Fruit fly (Drosophila melanogaster) whole organism, wandering third instar larva: ENCODE results near the gene amon.

Source experiments
- Hnf4 ChIP-seq: fragments of 200-800 bp; sonication (Bioruptor generic); optimal IDR thresholded peaks from 2 replicates; lab custom pipeline; 2016; ENCODE audit warnings: missing biosample characterization, mild to moderate bottlenecking, missing genetic modification characterization
- Hr83 ChIP-seq: fragments of 200-300 bp; sonication (Bioruptor generic); optimal IDR thresholded peaks from 2 replicates; lab custom pipeline; 2016; ENCODE audit warnings: missing biosample characterization, mild to moderate bottlenecking, missing genetic modification characterization, moderate library complexity; ENCODE audit not compliant: poor library complexity, severe bottlenecking
- Myc ChIP-seq: fragments of >200 bp; optimal IDR thresholded peaks from 2 replicates; lab custom pipeline; 2017
- OdsH ChIP-seq: fragments of 200-800 bp; sonication (Bioruptor generic); optimal IDR thresholded peaks from 2 replicates; lab custom pipeline; 2016; ENCODE audit warnings: missing biosample characterization, mild to moderate bottlenecking, missing genetic modification characterization
- Sp1 ChIP-seq: fragments of 200-800 bp; sonication (Bioruptor generic); optimal IDR thresholded peaks from 3 replicates; lab custom pipeline; 2019; ENCODE audit warnings: missing biosample characterization, mild to moderate bottlenecking, missing genetic modification characterization, moderate library complexity
- dl ChIP-seq, 2 experiments: fragments of 175-275, 200-275 bp in 1 of 2; fragments of 200-275 bp in 1 of 2; sonication (Bioruptor generic); optimal IDR thresholded peaks; lab custom pipeline; 2018; ENCODE audit warnings: mild to moderate bottlenecking in 2 of 2, missing biosample characterization in 2 of 2, missing genetic modification characterization in 2 of 2, moderate library complexity in 2 of 2; ENCODE audit not compliant: partially characterized antibody in 2 of 2, insufficient read depth in 1 of 2
- dmrt93B ChIP-seq: fragments of 200-800 bp; sonication (Bioruptor generic); optimal IDR thresholded peaks from 2 replicates; lab custom pipeline; 2018; ENCODE audit warnings: missing biosample characterization, mild to moderate bottlenecking, missing genetic modification characterization
- foxo ChIP-seq, 2 experiments: fragments of 200-800 bp; sonication (Bioruptor generic); optimal IDR thresholded peaks; 2 replicates in 1 of 2; 3 replicates in 1 of 2; lab custom pipeline; 2016 to 2017; ENCODE audit warnings: missing biosample characterization in 2 of 2, missing genetic modification characterization in 2 of 2
- fru ChIP-seq: fragments of 200-800 bp; sonication (Bioruptor generic); optimal IDR thresholded peaks from 3 replicates; lab custom pipeline; 2016; ENCODE audit warnings: missing biosample characterization, mild to moderate bottlenecking, missing genetic modification characterization
- lola ChIP-seq: fragments of >200 bp; optimal IDR thresholded peaks from 2 replicates; lab custom pipeline; 2017; ENCODE audit warnings: missing biosample characterization, missing genetic modification characterization
- pan ChIP-seq: fragments of >200 bp; optimal IDR thresholded peaks from 2 replicates; lab custom pipeline; 2017
- psq ChIP-seq: fragments of 200-800 bp; sonication (Bioruptor generic); optimal IDR thresholded peaks from 3 replicates; lab custom pipeline; 2017; ENCODE audit warnings: missing biosample characterization, mild to moderate bottlenecking, missing genetic modification characterization, moderate library complexity
- sv ChIP-seq: fragments of 200-800 bp; sonication (Bioruptor generic); optimal IDR thresholded peaks from 3 replicates; lab custom pipeline; 2016; ENCODE audit warnings: missing biosample characterization, missing genetic modification characterization
- usp ChIP-seq: fragments of >200 bp; optimal IDR thresholded peaks from 2 replicates; lab custom pipeline; 2017; ENCODE audit warnings: missing biosample characterization, missing genetic modification characterization

dm6 chr3R:26725833-26726232, 11.9 kb upstream of the amon start, which contains the start of gene CG14244:
- TF ChIP-seq psq (GFP tag; lab: Kevin White, UChicago) (no peak), fru (no peak), usp (GFP tag; lab: Kevin White, UChicago) (no peak), lola (GFP tag; lab: Kevin White, UChicago) (no peak), Hr83 (GFP tag; lab: Kevin White, UChicago) (no peak), dl (GFP tag; optimal IDR thresholded peaks at IDR 0.05; lab: Kevin White, UChicago; ENCODE audit: insufficient read depth in 1 of 2, partially characterized antibody in 2 of 2) (no peak), dmrt93B (GFP tag; lab: Kevin White, UChicago) (no peak), pan (lab: Kevin White, UChicago) (no peak), Myc (lab: Kevin White, UChicago) (no peak), Hnf4 (no peak), Sp1 (no peak), sv (GFP tag; lab: Kevin White, UChicago) (no peak), OdsH (GFP tag; lab: Kevin White, UChicago) (no peak), foxo (GFP tag; optimal IDR thresholded peaks at IDR 0.05; lab: Kevin White, UChicago) (no peak)
